Fruit fly (Drosophila melanogaster) whole organism, adult: ENCODE data around the gene CG43249.

Experiments used
- CG11617 ChIP-seq: fragments of 200-800 bp; sonication (Bioruptor generic); optimal IDR thresholded peaks from 2 replicates; lab custom pipeline; 2017; ENCODE audit warnings: mild to moderate bottlenecking, missing biosample characterization, missing genetic modification reagents, missing genetic modification characterization
- CG12768 ChIP-seq: fragments of 200-800 bp; sonication (Bioruptor generic); optimal IDR thresholded peaks from 2 replicates; lab custom pipeline; 2017; ENCODE audit warnings: missing biosample characterization, missing genetic modification characterization, mild to moderate bottlenecking, moderate library complexity, missing genetic modification reagents
- CG14711 ChIP-seq: fragments of 200-800 bp; sonication (Bioruptor generic); optimal IDR thresholded peaks from 2 replicates; lab custom pipeline; 2018; ENCODE audit warnings: missing biosample characterization, mild to moderate bottlenecking, missing genetic modification characterization, moderate library complexity
- CG1620 ChIP-seq: fragments of 200-800 bp; sonication (Bioruptor generic); optimal IDR thresholded peaks from 2 replicates; lab custom pipeline; 2016; ENCODE audit warnings: missing biosample characterization, missing genetic modification characterization
- CG33017 ChIP-seq: fragments of 200-800 bp; sonication (Bioruptor generic); optimal IDR thresholded peaks from 2 replicates; lab custom pipeline; 2018; ENCODE audit warnings: missing biosample characterization, mild to moderate bottlenecking, missing genetic modification characterization, moderate library complexity
- CG5204 ChIP-seq: fragments of 200-800 bp; sonication (Bioruptor generic); optimal IDR thresholded peaks from 2 replicates; lab custom pipeline; 2016; ENCODE audit warnings: missing biosample characterization, missing genetic modification characterization
- CG7045 ChIP-seq: fragments of 200-800 bp; sonication (Bioruptor generic); optimal IDR thresholded peaks from 2 replicates; lab custom pipeline; 2017; ENCODE audit warnings: missing biosample characterization, mild to moderate bottlenecking, missing genetic modification characterization
- CG7101 ChIP-seq: fragments of 200-800 bp; sonication (Bioruptor generic); optimal IDR thresholded peaks from 2 replicates; lab custom pipeline; 2018; ENCODE audit warnings: missing biosample characterization, mild to moderate bottlenecking, missing genetic modification characterization, moderate library complexity
- Clk ChIP-seq: fragments of 200-800 bp; sonication (Bioruptor generic); optimal IDR thresholded peaks from 2 replicates; lab custom pipeline; 2017; ENCODE audit warnings: missing biosample characterization, missing genetic modification characterization
- Crg-1 ChIP-seq: fragments of 200-800 bp; sonication (Bioruptor generic); optimal IDR thresholded peaks from 2 replicates; lab custom pipeline; 2016; ENCODE audit warnings: missing biosample characterization, missing genetic modification characterization
- Hr96 ChIP-seq: fragments of 200-800 bp; sonication (Bioruptor generic); optimal IDR thresholded peaks from 2 replicates; lab custom pipeline; 2016; ENCODE audit warnings: missing biosample characterization, missing genetic modification characterization
- Mnt ChIP-seq: fragments of 200-800 bp; sonication (Bioruptor generic); optimal IDR thresholded peaks from 2 replicates; lab custom pipeline; 2016; ENCODE audit warnings: missing biosample characterization, mild to moderate bottlenecking, missing genetic modification characterization
- bab1 ChIP-seq: fragments of 200-800 bp; sonication (Bioruptor generic); optimal IDR thresholded peaks from 3 replicates; lab custom pipeline; 2019; ENCODE audit warnings: missing biosample characterization, mild to moderate bottlenecking, missing genetic modification characterization, moderate library complexity
- cic ChIP-seq: fragments of 200-800 bp; sonication (Bioruptor generic); optimal IDR thresholded peaks from 2 replicates; lab custom pipeline; 2017; ENCODE audit warnings: missing biosample characterization, mild to moderate bottlenecking, missing genetic modification characterization, moderate library complexity
- cnc ChIP-seq, 2 experiments: fragments of >200 bp; optimal IDR thresholded peaks; 2 replicates each; lab custom pipeline; 2017
- kay ChIP-seq: fragments of 200-800 bp; sonication (Bioruptor generic); peaks from one replicate; lab custom pipeline; 2016; ENCODE audit warnings: missing biosample characterization, missing genetic modification characterization, borderline replicate concordance
- ovo ChIP-seq: fragments of 200-800 bp; sonication (Bioruptor generic); optimal IDR thresholded peaks from 2 replicates; lab custom pipeline; 2016; ENCODE audit warnings: missing biosample characterization, missing genetic modification characterization
- pad ChIP-seq: fragments of 200-800 bp; sonication (Bioruptor generic); optimal IDR thresholded peaks from 3 replicates; lab custom pipeline; 2017; ENCODE audit warnings: missing biosample characterization, missing genetic modification characterization, mild to moderate bottlenecking, moderate library complexity, missing genetic modification reagents
- tj ChIP-seq: fragments of 200-800 bp; sonication (Bioruptor generic); optimal IDR thresholded peaks from 3 replicates; lab custom pipeline; 2017; ENCODE audit warnings: missing biosample characterization, mild to moderate bottlenecking, missing genetic modification characterization, moderate library complexity
- toe ChIP-seq: fragments of 200-800 bp; sonication (Bioruptor generic); optimal IDR thresholded peaks from 2 replicates; lab custom pipeline; 2016; ENCODE audit warnings: missing biosample characterization, missing genetic modification characterization

CG43249 gene

DNA sequence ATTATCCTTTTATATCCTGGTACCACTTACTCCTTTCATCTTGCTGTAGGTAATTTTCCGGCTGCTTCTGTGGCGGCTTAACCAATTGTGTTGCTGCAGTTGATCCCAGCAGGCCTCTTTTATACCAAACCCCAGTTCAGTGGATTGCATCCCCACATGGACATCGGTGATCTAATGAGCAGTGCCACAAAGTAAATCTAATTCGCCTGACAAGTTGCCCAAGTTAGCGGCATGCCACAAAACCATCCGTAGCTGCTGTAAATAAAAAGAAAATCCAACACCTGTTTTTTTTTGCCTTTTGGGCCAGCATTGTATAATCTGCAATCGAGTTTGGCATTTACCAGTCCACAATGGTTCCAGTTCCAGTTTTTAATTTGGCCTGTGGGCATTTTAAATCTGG lies 24.9 kb upstream of the CG43249 start, which contains the start of gene CG13050:
CG13050 (minus strand) TSS at position 101 of the 400 bp plus-strand sequence.
- TF ChIP-seq CG7101 (tag; lab: Kevin White, UChicago) (no peak), tj (GFP tag; lab: Kevin White, UChicago) (no peak), Clk (GFP tag; lab: Kevin White, UChicago) (no peak), CG1620 (GFP tag; lab: Kevin White, UChicago) (no peak), ovo (GFP tag; lab: Kevin White, UChicago) (no peak), cic (GFP tag; lab: Kevin White, UChicago) (no peak), cnc (optimal IDR thresholded peaks at IDR 0.05; lab: Kevin White, UChicago) (no peak), Mnt (GFP tag; lab: Kevin White, UChicago) (no peak)

DNA sequence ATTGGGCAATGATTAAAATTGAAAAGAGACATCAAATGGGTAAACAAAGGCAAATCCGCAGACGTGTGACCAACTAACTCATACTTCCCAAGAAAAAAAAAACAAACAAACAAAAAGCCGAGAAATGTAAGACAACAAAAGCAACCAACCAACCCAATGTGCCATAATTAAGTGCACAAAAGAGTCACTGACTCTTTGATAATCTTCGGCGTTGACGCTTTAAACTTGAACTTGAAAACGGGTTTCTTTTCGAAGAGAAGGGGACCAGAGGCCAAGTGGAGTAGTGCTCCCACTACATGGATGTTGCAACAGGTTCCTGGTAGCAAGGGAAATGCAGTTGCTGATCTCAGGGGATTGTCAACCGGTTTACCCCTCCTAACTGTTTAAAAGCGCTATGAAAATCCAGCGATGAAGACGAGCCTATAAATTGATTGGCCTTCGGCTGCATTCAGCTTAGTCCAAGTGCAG lies 24.1 kb upstream of the CG43249 start, which contains the start of gene CG13064:
CG13064 (plus strand) TSS at position 418 of the 468 bp plus-strand sequence.
- no peak for TF ChIP-seq ovo (GFP tag; lab: Kevin White, UChicago)
- no peak for TF ChIP-seq CG7045 (GFP tag; lab: Kevin White, UChicago)
- no peak for TF ChIP-seq tj (GFP tag; lab: Kevin White, UChicago)
- no peak for TF ChIP-seq cic (GFP tag; lab: Kevin White, UChicago)
- TF ChIP-seq Mnt (GFP tag; lab: Kevin White, UChicago) = no peak
- TF ChIP-seq toe (GFP tag; lab: Kevin White, UChicago) = no peak
- TF ChIP-seq CG7101 (tag; lab: Kevin White, UChicago) = no peak
- TF ChIP-seq pad (GFP tag; lab: Kevin White, UChicago) = no peak
- TF ChIP-seq CG5204 (GFP tag; lab: Kevin White, UChicago) = no peak
- TF ChIP-seq CG14711 (tag; lab: Kevin White, UChicago) = no peak
- TF ChIP-seq Hr96 (GFP tag; lab: Kevin White, UChicago) = no peak
- TF ChIP-seq CG11617 (GFP tag; lab: Kevin White, UChicago) = no peak
- TF ChIP-seq bab1 (GFP tag; lab: Kevin White, UChicago) = no peak
- TF ChIP-seq Clk (GFP tag; lab: Kevin White, UChicago) = no peak
- TF ChIP-seq kay (GFP tag; lab: Kevin White, UChicago) = no peak

DNA sequence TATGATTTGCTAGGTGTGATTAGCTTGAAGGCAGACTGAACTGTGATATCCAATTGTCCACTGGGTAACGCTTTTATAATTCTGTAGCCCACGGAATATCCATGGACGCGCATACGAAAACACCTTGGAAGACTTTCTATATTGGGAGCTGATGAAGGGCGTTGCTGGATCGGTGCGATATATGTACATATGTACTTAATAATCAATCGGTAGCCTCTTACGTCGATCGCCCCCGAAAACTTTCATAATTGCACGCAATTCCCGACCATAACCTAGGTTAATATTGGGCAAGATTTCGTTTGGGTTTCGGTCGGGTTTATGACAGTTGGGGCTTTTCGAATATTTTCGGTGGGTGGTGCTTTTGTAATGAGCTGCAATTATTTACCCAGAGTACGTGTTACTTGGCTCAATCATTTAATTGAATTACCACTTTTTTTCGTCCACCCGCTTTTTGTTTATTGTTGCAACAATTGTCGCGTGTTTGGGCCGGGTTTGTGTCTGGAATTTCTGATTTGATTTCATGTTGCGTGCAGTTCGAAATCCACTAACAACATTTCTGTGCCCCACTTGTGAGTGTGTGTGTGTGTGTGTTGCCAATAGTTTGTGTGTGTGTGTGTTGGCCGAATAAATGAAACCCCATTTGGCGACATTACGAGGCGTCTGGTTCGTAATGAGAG lies 22.1 kb upstream of the CG43249 start, which contains the start of gene CG13049:
CG13049 (minus strand) TSS at position 51 of the 677 bp plus-strand sequence.
- no peak for TF ChIP-seq tj (GFP tag; lab: Kevin White, UChicago)
- no peak for TF ChIP-seq cnc (optimal IDR thresholded peaks at IDR 0.05; lab: Kevin White, UChicago)
- no peak for TF ChIP-seq CG14711 (tag; lab: Kevin White, UChicago)
- TF ChIP-seq CG12768 (GFP tag; lab: Kevin White, UChicago) = no peak

DNA sequence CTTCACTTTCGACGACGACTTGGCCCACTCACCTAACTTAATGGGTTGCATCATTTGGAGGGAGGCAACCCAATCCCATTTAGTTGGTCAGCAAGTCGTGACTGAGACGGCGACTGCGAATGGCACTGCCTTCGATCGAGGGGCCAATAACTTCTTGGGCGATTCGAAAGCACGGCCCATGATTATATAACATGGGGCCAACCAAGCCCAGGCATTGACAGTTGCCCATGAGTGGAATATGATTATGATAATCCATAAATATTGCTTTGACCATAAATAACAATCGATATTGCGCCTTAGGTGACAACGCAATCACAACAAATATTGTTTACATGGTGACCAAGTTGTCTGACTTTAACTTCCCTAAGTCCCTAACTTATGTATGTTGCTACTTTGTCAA lies 20.3 kb upstream of the CG43249 start, which contains the start of gene CG13048:
CG13048 (minus strand) TSS at position 101 of the 400 bp plus-strand sequence.
- TF ChIP-seq ovo (GFP tag; lab: Kevin White, UChicago) (no peak), CG11617 (GFP tag; lab: Kevin White, UChicago) (no peak), bab1 (GFP tag; lab: Kevin White, UChicago) (no peak), CG7101 (tag; lab: Kevin White, UChicago) (no peak), pad (GFP tag; lab: Kevin White, UChicago) (no peak), cic (GFP tag; lab: Kevin White, UChicago) (no peak)

DNA sequence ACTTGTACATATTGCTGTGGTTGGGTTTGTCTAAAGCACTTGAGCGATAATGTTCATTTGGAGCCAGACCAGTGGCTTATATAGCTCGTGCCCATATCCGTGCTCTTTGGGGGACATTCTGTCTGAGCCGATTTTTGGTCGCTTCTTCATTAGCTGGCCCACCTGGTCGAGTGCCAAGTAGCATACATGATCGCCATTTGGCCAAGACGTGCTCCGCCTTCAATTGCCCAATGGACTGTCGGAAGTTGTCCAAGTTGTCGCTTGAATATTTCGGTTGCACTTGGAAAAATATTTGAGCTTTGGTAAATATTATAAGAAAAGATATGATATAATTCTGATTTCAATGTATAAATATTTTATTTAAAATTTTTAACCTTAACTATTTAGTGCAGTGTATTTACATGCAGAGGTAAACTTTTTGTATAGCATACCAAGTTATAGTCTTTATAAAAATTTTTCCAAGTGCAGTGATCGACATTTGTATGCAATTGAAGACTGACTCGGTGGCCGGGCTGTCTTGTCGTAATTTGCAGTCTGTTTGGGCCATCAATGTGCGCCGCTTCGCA lies 18.7 kb upstream of the CG43249 start, which contains the start of gene CG13047:
CG13047 (minus strand) TSS at position 51 of the 566 bp plus-strand sequence.
- TF ChIP-seq Crg-1 (GFP tag; lab: Kevin White, UChicago) = no peak

DNA sequence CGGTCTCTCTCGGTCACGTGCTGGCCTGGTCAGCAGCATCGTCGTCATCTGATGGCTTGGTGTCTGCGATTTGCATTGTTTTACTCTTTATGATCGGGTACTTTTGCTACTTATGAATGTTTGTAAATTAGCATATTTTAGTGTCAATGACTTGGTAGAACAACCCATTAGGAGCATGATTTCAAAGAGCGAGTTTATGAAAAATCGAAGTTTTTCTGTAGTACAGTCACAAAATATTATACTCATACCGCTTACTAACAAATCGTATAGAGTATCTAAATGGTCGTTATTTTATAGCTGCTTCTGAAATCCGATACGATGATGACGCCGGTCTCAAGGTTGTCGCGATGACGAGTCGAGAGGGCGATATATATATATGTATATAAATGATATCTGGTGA lies 17.8 kb upstream of the CG43249 start:
- no peak for TF ChIP-seq CG12768 (GFP tag; lab: Kevin White, UChicago)
- no peak for TF ChIP-seq CG5204 (GFP tag; lab: Kevin White, UChicago)

DNA sequence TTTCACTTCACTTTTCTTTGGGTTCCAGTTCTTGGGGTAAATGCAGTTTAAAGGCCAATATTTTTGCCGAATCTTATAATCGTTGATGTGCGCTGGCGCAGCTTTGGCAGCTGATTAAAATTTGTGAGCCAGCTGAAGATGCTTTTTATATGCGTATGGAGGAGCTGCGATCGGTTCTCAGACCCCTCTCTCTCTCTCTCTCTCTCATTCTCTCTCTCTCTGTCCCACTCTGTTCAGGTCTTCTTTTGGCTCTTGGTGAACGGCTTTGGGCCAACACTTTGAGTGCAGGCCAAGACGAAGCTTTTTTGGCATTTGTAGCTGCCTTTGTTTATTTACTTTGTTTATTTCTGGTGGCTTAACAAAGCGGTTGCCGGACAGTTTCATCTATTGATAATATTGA lies 15.8 kb upstream of the CG43249 start, which contains the start of gene CG13046:
CG13046 (minus strand) TSS at position 101 of the 400 bp plus-strand sequence.
- TF ChIP-seq pad (GFP tag; lab: Kevin White, UChicago) = no peak
- no peak for TF ChIP-seq Crg-1 (GFP tag; lab: Kevin White, UChicago)
- no peak for TF ChIP-seq CG11617 (GFP tag; lab: Kevin White, UChicago)
- TF ChIP-seq CG12768 (GFP tag; lab: Kevin White, UChicago) = no peak
- TF ChIP-seq Hr96 (GFP tag; lab: Kevin White, UChicago) = no peak
- no peak for TF ChIP-seq bab1 (GFP tag; lab: Kevin White, UChicago)
- TF ChIP-seq tj (GFP tag; lab: Kevin White, UChicago) = no peak
- no peak for TF ChIP-seq CG14711 (tag; lab: Kevin White, UChicago)
- no peak for TF ChIP-seq kay (GFP tag; lab: Kevin White, UChicago)
- TF ChIP-seq CG33017 = no peak
- TF ChIP-seq ovo (GFP tag; lab: Kevin White, UChicago) = no peak
- no peak for TF ChIP-seq CG1620 (GFP tag; lab: Kevin White, UChicago)
- TF ChIP-seq Mnt (GFP tag; lab: Kevin White, UChicago) = no peak
- no peak for TF ChIP-seq toe (GFP tag; lab: Kevin White, UChicago)
- no peak for TF ChIP-seq cic (GFP tag; lab: Kevin White, UChicago)
- no peak for TF ChIP-seq CG7045 (GFP tag; lab: Kevin White, UChicago)
- TF ChIP-seq CG7101 (tag; lab: Kevin White, UChicago) = no peak
